Fruit fly (Drosophila melanogaster) whole organism, wandering third instar larva: ENCODE data around the gene Dlc90F.

Source experiments
- Abd-B ChIP-seq: fragments of >200 bp; optimal IDR thresholded peaks from 2 replicates; lab custom pipeline; 2017; ENCODE audit warnings: missing biosample characterization, missing genetic modification characterization
- CG32264 ChIP-seq: fragments of 200-800 bp; sonication (Bioruptor generic); optimal IDR thresholded peaks from 2 replicates; lab custom pipeline; 2016; ENCODE audit warnings: missing biosample characterization, missing genetic modification characterization
- CG9705 ChIP-seq: fragments of 200-800 bp; sonication (Bioruptor generic); optimal IDR thresholded peaks from 2 replicates; lab custom pipeline; 2018; ENCODE audit warnings: missing biosample characterization, mild to moderate bottlenecking, missing genetic modification characterization
- CrebA ChIP-seq: fragments of 200-800 bp; sonication (Bioruptor generic); optimal IDR thresholded peaks from 2 replicates; lab custom pipeline; 2016; ENCODE audit warnings: missing biosample characterization, mild to moderate bottlenecking, missing genetic modification characterization, borderline replicate concordance
- Dfd ChIP-seq: fragments of >200 bp; optimal IDR thresholded peaks from 2 replicates; lab custom pipeline; 2017; ENCODE audit warnings: missing biosample characterization, missing genetic modification characterization
- Dif ChIP-seq: fragments of 200-275, 200-300 bp; sonication (Bioruptor generic); optimal IDR thresholded peaks from 2 replicates; lab custom pipeline; 2018; ENCODE audit warnings: missing biosample characterization, missing genetic modification characterization; ENCODE audit not compliant: partially characterized antibody
- GATAd ChIP-seq: sonication (Bioruptor generic); optimal IDR thresholded peaks from 2 replicates; lab custom pipeline; 2016; ENCODE audit warnings: missing biosample characterization, missing genetic modification characterization
- Hnf4 ChIP-seq: fragments of 200-800 bp; sonication (Bioruptor generic); optimal IDR thresholded peaks from 2 replicates; lab custom pipeline; 2016; ENCODE audit warnings: missing biosample characterization, mild to moderate bottlenecking, missing genetic modification characterization
- Hr83 ChIP-seq: fragments of 200-300 bp; sonication (Bioruptor generic); optimal IDR thresholded peaks from 2 replicates; lab custom pipeline; 2016; ENCODE audit warnings: missing biosample characterization, mild to moderate bottlenecking, missing genetic modification characterization, moderate library complexity; ENCODE audit not compliant: poor library complexity, severe bottlenecking
- Jra ChIP-seq: sonication (Bioruptor generic); optimal IDR thresholded peaks from 2 replicates; lab custom pipeline; 2016; ENCODE audit warnings: missing biosample characterization, missing genetic modification characterization
- Mio ChIP-seq: sonication (Bioruptor generic); optimal IDR thresholded peaks from 2 replicates; lab custom pipeline; 2016; ENCODE audit warnings: missing biosample characterization, missing genetic modification characterization
- Myc ChIP-seq: fragments of >200 bp; optimal IDR thresholded peaks from 2 replicates; lab custom pipeline; 2017
- N ChIP-seq: fragments of >200 bp; optimal IDR thresholded peaks from 2 replicates; lab custom pipeline; 2018; ENCODE audit warnings: missing biosample characterization, missing external identifiers, missing genetic modification characterization
- OdsH ChIP-seq: fragments of 200-800 bp; sonication (Bioruptor generic); optimal IDR thresholded peaks from 2 replicates; lab custom pipeline; 2016; ENCODE audit warnings: missing biosample characterization, mild to moderate bottlenecking, missing genetic modification characterization
- Rel ChIP-seq, 2 experiments: fragments of 200-800 bp; sonication (Bioruptor generic) in 1 of 2; optimal IDR thresholded peaks; 2 replicates in 1 of 2; 3 replicates in 1 of 2; lab custom pipeline; 2016 to 2019; ENCODE audit warnings: mild to moderate bottlenecking in 2 of 2, missing biosample characterization in 2 of 2, missing genetic modification characterization in 2 of 2, moderate library complexity in 1 of 2
- Sp1 ChIP-seq: fragments of 200-800 bp; sonication (Bioruptor generic); optimal IDR thresholded peaks from 3 replicates; lab custom pipeline; 2019; ENCODE audit warnings: missing biosample characterization, mild to moderate bottlenecking, missing genetic modification characterization, moderate library complexity
- Vsx2 ChIP-seq: fragments of 200-300, 225-300 bp; sonication (Bioruptor generic); optimal IDR thresholded peaks from 2 replicates; lab custom pipeline; 2018; ENCODE audit warnings: missing biosample characterization, missing genetic modification characterization; ENCODE audit not compliant: partially characterized antibody
- br ChIP-seq: fragments of 200-800 bp; sonication (Bioruptor generic); optimal IDR thresholded peaks from 2 replicates; lab custom pipeline; 2016; ENCODE audit warnings: missing biosample characterization, missing genetic modification characterization
- brk ChIP-seq: fragments of 200-800 bp; sonication (Bioruptor generic); optimal IDR thresholded peaks from 2 replicates; lab custom pipeline; 2016; ENCODE audit warnings: missing biosample characterization, mild to moderate bottlenecking, missing genetic modification characterization
- dl ChIP-seq, 2 experiments: fragments of 175-275, 200-275 bp in 1 of 2; fragments of 200-275 bp in 1 of 2; sonication (Bioruptor generic); optimal IDR thresholded peaks; lab custom pipeline; 2018; ENCODE audit warnings: mild to moderate bottlenecking in 2 of 2, missing biosample characterization in 2 of 2, missing genetic modification characterization in 2 of 2, moderate library complexity in 2 of 2; ENCODE audit not compliant: partially characterized antibody in 2 of 2, insufficient read depth in 1 of 2
- dmrt93B ChIP-seq: fragments of 200-800 bp; sonication (Bioruptor generic); optimal IDR thresholded peaks from 2 replicates; lab custom pipeline; 2018; ENCODE audit warnings: missing biosample characterization, mild to moderate bottlenecking, missing genetic modification characterization
- dsf ChIP-seq: sonication (Bioruptor generic); optimal IDR thresholded peaks from 2 replicates; lab custom pipeline; 2016; ENCODE audit warnings: missing biosample characterization, missing genetic modification characterization, borderline replicate concordance
- ey ChIP-seq: fragments of 200-800 bp; sonication (Bioruptor generic); optimal IDR thresholded peaks from 2 replicates; lab custom pipeline; 2016; ENCODE audit warnings: missing biosample characterization, missing genetic modification characterization
- foxo ChIP-seq, 2 experiments: fragments of 200-800 bp; sonication (Bioruptor generic); optimal IDR thresholded peaks; 2 replicates in 1 of 2; 3 replicates in 1 of 2; lab custom pipeline; 2016 to 2017; ENCODE audit warnings: missing biosample characterization in 2 of 2, missing genetic modification characterization in 2 of 2
- fru ChIP-seq: fragments of 200-800 bp; sonication (Bioruptor generic); optimal IDR thresholded peaks from 3 replicates; lab custom pipeline; 2016; ENCODE audit warnings: missing biosample characterization, mild to moderate bottlenecking, missing genetic modification characterization
- h ChIP-seq: fragments of 200-800 bp; sonication (Bioruptor generic); optimal IDR thresholded peaks from 3 replicates; lab custom pipeline; 2016; ENCODE audit warnings: missing biosample characterization, mild to moderate bottlenecking, missing genetic modification characterization
- lola ChIP-seq: fragments of >200 bp; optimal IDR thresholded peaks from 2 replicates; lab custom pipeline; 2017; ENCODE audit warnings: missing biosample characterization, missing genetic modification characterization
- pan ChIP-seq: fragments of >200 bp; optimal IDR thresholded peaks from 2 replicates; lab custom pipeline; 2017
- rgr ChIP-seq: fragments of 200-800 bp; sonication (Bioruptor generic); optimal IDR thresholded peaks from 3 replicates; lab custom pipeline; 2016; ENCODE audit warnings: missing biosample characterization, mild to moderate bottlenecking, missing genetic modification characterization
- tai ChIP-seq: sonication (Bioruptor generic); optimal IDR thresholded peaks from 2 replicates; lab custom pipeline; 2016; ENCODE audit warnings: missing biosample characterization, missing genetic modification characterization

The Dlc90F gene

DNA sequence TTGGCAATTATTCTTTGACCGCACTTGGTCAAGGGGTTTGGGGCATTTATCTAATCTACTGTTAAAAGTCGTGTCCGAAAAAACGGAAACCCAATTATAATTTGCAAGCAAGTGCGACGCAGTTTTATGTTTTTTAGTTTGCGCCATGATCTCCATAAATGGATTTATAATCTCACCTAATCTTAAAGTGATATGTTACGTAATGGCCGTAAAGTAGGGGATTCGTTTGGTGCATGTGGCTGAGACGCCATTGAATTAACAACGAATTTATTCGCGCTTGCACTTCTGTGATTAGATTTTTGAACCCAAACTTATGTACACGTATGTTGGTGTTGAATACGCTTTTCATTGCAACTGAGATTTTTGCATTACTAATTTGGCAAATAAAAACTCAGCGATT, 22.3 kb upstream of the Dlc90F start:
- no peak for TF ChIP-seq tai
- no peak for TF ChIP-seq Vsx2 (GFP tag; lab: Kevin White, UChicago)
- TF ChIP-seq foxo (GFP tag; optimal IDR thresholded peaks at IDR 0.05; lab: Kevin White, UChicago) = no peak
- no peak for TF ChIP-seq GATAd
- no peak for TF ChIP-seq Rel (GFP tag; optimal IDR thresholded peaks at IDR 0.05; lab: Kevin White, UChicago)
- TF ChIP-seq Rel (tag; optimal IDR thresholded peaks at IDR 0.05; lab: Kevin White, UChicago) = no peak
- TF ChIP-seq CG32264 (GFP tag; lab: Kevin White, UChicago) = no peak
- TF ChIP-seq dl (GFP tag; optimal IDR thresholded peaks at IDR 0.05; lab: Kevin White, UChicago; ENCODE audit: insufficient read depth in 1 of 2, partially characterized antibody in 2 of 2) = no peak
- TF ChIP-seq fru (GFP tag; lab: Kevin White, UChicago) = no peak
- no peak for TF ChIP-seq Hr83 (GFP tag; lab: Kevin White, UChicago)
- no peak for TF ChIP-seq Jra
- TF ChIP-seq Myc = no peak
- no peak for TF ChIP-seq Dif
- no peak for TF ChIP-seq ey
- no peak for TF ChIP-seq Abd-B (GFP tag; lab: Kevin White, UChicago)
- TF ChIP-seq Hnf4 (GFP tag; lab: Kevin White, UChicago) = no peak
- TF ChIP-seq Dfd (GFP tag; lab: Kevin White, UChicago) = no peak
- TF ChIP-seq N = no peak
- no peak for TF ChIP-seq Mio (GFP tag; lab: Kevin White, UChicago)

- TF ChIP-seq dmrt93B (GFP tag; lab: Kevin White, UChicago) = no peak
- peak; percentile 79 for TF ChIP-seq h (GFP tag; lab: Kevin White, UChicago)
- no peak for TF ChIP-seq Rel (GFP tag; optimal IDR thresholded peaks at IDR 0.05; lab: Kevin White, UChicago)
- peak; percentile 61 for TF ChIP-seq Rel (tag; optimal IDR thresholded peaks at IDR 0.05; lab: Kevin White, UChicago)
- TF ChIP-seq CG9705 = no peak
Observed at dm6 chr3R:18277406-18277805, 21.6 kb upstream of the Dlc90F start.

- TF ChIP-seq Rel (GFP tag; optimal IDR thresholded peaks at IDR 0.05; lab: Kevin White, UChicago) = no peak
- TF ChIP-seq Rel (tag; optimal IDR thresholded peaks at IDR 0.05; lab: Kevin White, UChicago) = peak; percentile 83
- TF ChIP-seq tai = no peak
- no peak for TF ChIP-seq Abd-B (GFP tag; lab: Kevin White, UChicago)
- TF ChIP-seq rgr (GFP tag; lab: Kevin White, UChicago) = peak; percentile 34
- TF ChIP-seq Hr83 (GFP tag; lab: Kevin White, UChicago) = peak; percentile 5
- TF ChIP-seq OdsH = peak; percentile 32
- TF ChIP-seq foxo (GFP tag; optimal IDR thresholded peaks at IDR 0.05; lab: Kevin White, UChicago) = peak in 1 of 2 experiments; percentile 13
- TF ChIP-seq CrebA = no peak
- TF ChIP-seq dl (GFP tag; optimal IDR thresholded peaks at IDR 0.05; lab: Kevin White, UChicago; ENCODE audit: insufficient read depth in 1 of 2, partially characterized antibody in 2 of 2) = no peak
- no peak for TF ChIP-seq Jra
- TF ChIP-seq Vsx2 (GFP tag; lab: Kevin White, UChicago) = no peak
- TF ChIP-seq brk (GFP tag; lab: Kevin White, UChicago) = no peak
- TF ChIP-seq Myc = no peak
- no peak for TF ChIP-seq pan (lab: Kevin White, UChicago)
- peak; percentile 25 for TF ChIP-seq ey
- TF ChIP-seq Dif = peak; percentile 53
- no peak for TF ChIP-seq lola
- TF ChIP-seq h (GFP tag; lab: Kevin White, UChicago) = peak; percentile 66
- no peak for TF ChIP-seq fru (GFP tag; lab: Kevin White, UChicago)
- TF ChIP-seq br = peak; percentile 44
- no peak for TF ChIP-seq dsf (GFP tag; lab: Kevin White, UChicago)
- no peak for TF ChIP-seq CG32264 (GFP tag; lab: Kevin White, UChicago)
- TF ChIP-seq dmrt93B (GFP tag; lab: Kevin White, UChicago) = no peak
- no peak for TF ChIP-seq Sp1 (GFP tag; lab: Kevin White, UChicago)
Observed at dm6 chr3R:18279494-18279893, 19.5 kb upstream of the Dlc90F start, which contains the start of gene CG7142. TSS of gene CG7142 (minus strand) at chr3R:18279522.

DNA sequence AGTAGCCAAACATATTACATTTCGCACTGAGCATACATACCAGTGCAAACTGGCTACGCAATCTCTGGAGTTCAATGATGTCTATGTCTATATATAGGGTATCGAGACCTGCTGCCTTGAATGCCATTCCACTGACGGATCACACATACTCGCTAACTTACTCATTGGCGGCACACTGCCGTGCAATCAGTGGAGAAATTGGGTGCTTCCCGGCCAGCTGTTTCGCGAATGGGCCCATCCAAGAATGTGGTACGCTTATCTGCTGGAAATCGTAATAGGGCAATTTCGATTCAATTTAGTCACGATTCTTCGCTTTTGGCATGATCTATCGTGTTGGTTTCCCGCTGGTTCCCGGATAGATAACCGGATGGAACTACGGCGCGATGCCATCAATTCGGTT, 18.9 kb upstream of the Dlc90F start:
- no peak for TF ChIP-seq dmrt93B (GFP tag; lab: Kevin White, UChicago)
- TF ChIP-seq Hnf4 (GFP tag; lab: Kevin White, UChicago) = no peak
- no peak for TF ChIP-seq tai
- TF ChIP-seq Rel (GFP tag; optimal IDR thresholded peaks at IDR 0.05; lab: Kevin White, UChicago) = no peak
- peak; percentile 98 for TF ChIP-seq Rel (tag; optimal IDR thresholded peaks at IDR 0.05; lab: Kevin White, UChicago)
- TF ChIP-seq N = no peak
- peak; percentile 11 for TF ChIP-seq h (GFP tag; lab: Kevin White, UChicago)
